Worm (Caenorhabditis elegans): ENCODE data around the gene D2023.4.

DNA sequence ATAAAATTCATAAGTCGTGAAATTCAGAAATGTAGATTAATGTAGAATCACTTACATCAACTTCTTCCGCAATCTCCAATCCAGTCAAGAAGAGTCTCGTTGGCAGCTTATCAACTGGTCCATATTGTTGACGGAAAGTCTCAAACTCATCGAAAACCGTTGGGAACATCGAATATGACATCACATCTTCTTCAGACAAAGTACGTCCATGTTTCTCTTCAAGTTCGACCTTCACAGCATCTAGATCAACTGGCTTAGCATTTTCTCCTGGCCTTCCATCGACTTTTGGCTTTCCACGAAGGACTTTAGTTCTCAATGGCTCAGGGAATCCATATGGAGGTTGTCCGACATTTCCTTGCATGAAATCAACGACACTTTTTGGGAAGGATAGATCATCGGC, 6.8 kb downstream of the D2023.4 start:
- TF ChIP-seq pha-4 (tag; optimal IDR thresholded peaks at IDR 0.05) (no peak), efl-1 (GFP tag; optimal IDR thresholded peaks at IDR 0.05) (no peak), nfyb-1 (GFP tag; IDR thresholded peaks at IDR 0.05) (peak; percentile 24; the same call in 1 of the 2 replicates), ztf-22 (GFP tag; optimal IDR thresholded peaks at IDR 0.05) (no peak)

All from whole organism, young adult.